Worm (Caenorhabditis elegans) whole organism, L4 larva: ENCODE measurements around the gene M199.135.

Source experiments
- D1046.2 ChIP-seq: fragments of 200-800 bp; sonication (Bioruptor generic); IDR thresholded peaks from 2 replicates; pipeline ENCODE4 v1.3.6; 2022; ENCODE audit warnings: missing genetic modification characterization, missing compliant biosample characterization
- F26F4.8 ChIP-seq: fragments of 200-800 bp; sonication (Bioruptor generic); conservative IDR thresholded peaks from 2 replicates; pipeline ENCODE4 v1.3.6; 2022; ENCODE audit warnings: missing genetic modification characterization, missing compliant biosample characterization
- F37D6.2 ChIP-seq: sonication (generic microtip); optimal IDR thresholded peaks from 2 replicates; lab custom pipeline; 2016; ENCODE audit warnings: mild to moderate bottlenecking, missing genetic modification characterization, missing compliant biosample characterization
- R02D3.7 ChIP-seq: fragments of 150-350 bp; sonication (generic microtip); optimal IDR thresholded peaks from 3 replicates; lab custom pipeline; 2014; ENCODE audit warnings: missing biosample characterization, missing genetic modification characterization
- Y105C5A.15 ChIP-seq: fragments of 200-800 bp; sonication (Bioruptor generic); IDR thresholded peaks from 2 replicates; pipeline ENCODE4 v1.3.6; 2022; ENCODE audit warnings: missing genetic modification characterization, missing compliant biosample characterization
- Y48G9A.11 ChIP-seq: fragments of 200-800 bp; sonication (Bioruptor generic); IDR thresholded peaks from 2 replicates; pipeline ENCODE4 v1.3.6; 2022; ENCODE audit warnings: missing genetic modification reagents, missing genetic modification characterization, missing compliant biosample characterization
- Y5F2A.4 ChIP-seq: fragments of 200-800 bp; sonication (Bioruptor generic); optimal IDR thresholded peaks from 2 replicates; lab custom pipeline; 2018; ENCODE audit warnings: mild to moderate bottlenecking, missing genetic modification characterization, missing compliant biosample characterization
- aha-1 ChIP-seq: fragments of 150-350 bp; peaks from one replicate; lab custom pipeline; 2014; ENCODE audit warnings: missing biosample characterization, missing genetic modification characterization
- ceh-44 ChIP-seq: fragments of 200-800 bp; sonication (Bioruptor generic); IDR thresholded peaks from 2 replicates; pipeline ENCODE4 v1.3.6; 2022; ENCODE audit warnings: missing genetic modification reagents, missing genetic modification characterization, missing compliant biosample characterization
- ces-1 ChIP-seq: fragments of 150-350 bp; sonication (generic microtip); optimal IDR thresholded peaks from 4 replicates; lab custom pipeline; 2014; ENCODE audit warnings: missing biosample characterization, missing genetic modification reagents, missing genetic modification characterization
- ctbp-1 ChIP-seq: fragments of 200-800 bp; sonication (Bioruptor generic); IDR thresholded peaks from 2 replicates; pipeline ENCODE4 v1.3.6; 2022; ENCODE audit warnings: missing genetic modification reagents, missing genetic modification characterization, missing compliant biosample characterization
- daf-16 ChIP-seq, 3 experiments: sonication (generic microtip); optimal IDR thresholded peaks; 2 replicates each; lab custom pipeline; 2016 to 2017; ENCODE audit warnings: missing genetic modification characterization in 3 of 3, missing genetic modification reagents in 3 of 3, mild to moderate bottlenecking in 2 of 3, missing compliant biosample characterization in 2 of 3, missing biosample characterization in 1 of 3, moderate library complexity in 1 of 3
- daf-8 ChIP-seq: fragments of 200-800 bp; sonication (Bioruptor generic); IDR thresholded peaks from 2 replicates; pipeline ENCODE4 v1.3.6; 2022; ENCODE audit warnings: missing genetic modification characterization, missing compliant biosample characterization
- dmd-6 ChIP-seq: fragments of 200-800 bp; sonication (Bioruptor generic); IDR thresholded peaks from 2 replicates; pipeline ENCODE4 v1.3.6; 2022; ENCODE audit warnings: missing genetic modification reagents, missing genetic modification characterization, missing compliant biosample characterization
- dmd-9 ChIP-seq: fragments of 200-800 bp; sonication (Bioruptor generic); IDR thresholded peaks from 2 replicates; pipeline ENCODE4 v1.3.6; 2022; ENCODE audit warnings: missing genetic modification reagents, missing genetic modification characterization, missing compliant biosample characterization
- dpl-1 ChIP-seq: fragments of 150-350 bp; optimal IDR thresholded peaks from 2 replicates; lab custom pipeline; 2014; ENCODE audit warnings: missing biosample characterization, missing genetic modification reagents, missing genetic modification characterization
- dve-1 ChIP-seq: sonication (generic microtip); optimal IDR thresholded peaks from 2 replicates; lab custom pipeline; 2017; ENCODE audit warnings: antibody characterized with exemption, mild to moderate bottlenecking, missing genetic modification characterization, missing compliant biosample characterization; ENCODE audit not compliant: insufficient read depth
- fkh-10 ChIP-seq: fragments of 150-350 bp; optimal IDR thresholded peaks from 2 replicates; lab custom pipeline; 2014; ENCODE audit warnings: missing biosample characterization, missing genetic modification reagents, missing genetic modification characterization
- fos-1 ChIP-seq: fragments of 150-350 bp; optimal IDR thresholded peaks from 2 replicates; lab custom pipeline; 2014; ENCODE audit warnings: missing biosample characterization, missing genetic modification characterization
- hlh-30 ChIP-seq: sonication (generic microtip); optimal IDR thresholded peaks from 2 replicates; lab custom pipeline; 2017; ENCODE audit warnings: antibody characterized with exemption, mild to moderate bottlenecking, missing genetic modification characterization, missing compliant biosample characterization; ENCODE audit not compliant: insufficient read depth
- lin-1 ChIP-seq: fragments of 200-800 bp; sonication (Bioruptor generic); IDR thresholded peaks from 2 replicates; pipeline ENCODE4 v1.3.6; 2022; ENCODE audit warnings: missing genetic modification reagents, missing genetic modification characterization, missing compliant biosample characterization
- lsy-2 ChIP-seq, 2 experiments: fragments of 150-350 bp in 1 of 2; sonication (generic microtip) in 1 of 2; optimal IDR thresholded peaks; 2 replicates each; lab custom pipeline; 2014 to 2017; ENCODE audit warnings: missing biosample characterization in 2 of 2, missing genetic modification characterization in 2 of 2
- madf-5 ChIP-seq, 2 experiments: fragments of 200-800 bp; sonication (Bioruptor generic); IDR thresholded peaks; 2 replicates each; pipeline ENCODE4 v1.3.6; 2022; ENCODE audit warnings: missing compliant biosample characterization in 2 of 2, missing genetic modification characterization in 2 of 2
- mep-1 ChIP-seq: fragments of 150-350 bp; sonication (generic microtip); optimal IDR thresholded peaks from 3 replicates; lab custom pipeline; 2014; ENCODE audit warnings: missing biosample characterization, missing genetic modification characterization
- mes-2 ChIP-seq: sonication (generic microtip); optimal IDR thresholded peaks from 2 replicates; lab custom pipeline; 2016; ENCODE audit warnings: missing genotype, mild to moderate bottlenecking, missing genetic modification characterization, missing compliant biosample characterization; ENCODE audit not compliant: poor library complexity, severe bottlenecking
- nhr-102 ChIP-seq: sonication (generic microtip); optimal IDR thresholded peaks from 2 replicates; lab custom pipeline; 2016; ENCODE audit warnings: mild to moderate bottlenecking, missing genetic modification characterization, moderate library complexity, missing compliant biosample characterization
- nhr-25 ChIP-seq: sonication (generic microtip); optimal IDR thresholded peaks from 2 replicates; lab custom pipeline; 2017; ENCODE audit warnings: missing genetic modification characterization, mild to moderate bottlenecking, missing compliant biosample characterization, antibody characterized with exemption, moderate library complexity, borderline replicate concordance; ENCODE audit not compliant: insufficient read depth
- nhr-28 ChIP-seq: fragments of 150-350 bp; optimal IDR thresholded peaks from 2 replicates; lab custom pipeline; 2014; ENCODE audit warnings: missing biosample characterization, missing genetic modification characterization
- nhr-42 ChIP-seq: fragments of 200-800 bp; sonication (Bioruptor generic); IDR thresholded peaks from 2 replicates; pipeline ENCODE4 v1.3.6; 2022; ENCODE audit warnings: missing genetic modification characterization, missing compliant biosample characterization
- pha-4 ChIP-seq, 2 experiments: fragments of 150-350 bp in 1 of 2; fragments of 200-800 bp in 1 of 2; sonication (Bioruptor generic) in 1 of 2; IDR thresholded peaks in 1 of 2; optimal IDR thresholded peaks in 1 of 2; 2 replicates each; pipeline versions ENCODE4 v1.3.6 to Lab custom; 2014 to 2022; ENCODE audit warnings: missing genetic modification characterization in 2 of 2, missing genetic modification reagents in 2 of 2, missing biosample characterization in 1 of 2, missing compliant biosample characterization in 1 of 2
- rbr-2 ChIP-seq: sonication (generic microtip); optimal IDR thresholded peaks from 2 replicates; lab custom pipeline; 2016; ENCODE audit warnings: missing genotype, missing genetic modification characterization, missing compliant biosample characterization
- sdz-12 ChIP-seq: fragments of 200-800 bp; sonication (Bioruptor generic); optimal IDR thresholded peaks from 2 replicates; lab custom pipeline; 2018; ENCODE audit warnings: mild to moderate bottlenecking, missing genetic modification characterization, missing compliant biosample characterization
- set-16 ChIP-seq: fragments of 200-800 bp; sonication (Bioruptor generic); IDR thresholded peaks from 2 replicates; pipeline ENCODE4 v1.3.6; 2022; ENCODE audit warnings: missing genetic modification reagents, missing genetic modification characterization, missing compliant biosample characterization
- spr-3 ChIP-seq: fragments of 200-800 bp; sonication (Bioruptor generic); optimal IDR thresholded peaks from 2 replicates; lab custom pipeline; 2018; ENCODE audit warnings: mild to moderate bottlenecking, missing genetic modification characterization, missing compliant biosample characterization
- tag-97 ChIP-seq: fragments of 200-800 bp; sonication (Bioruptor generic); IDR thresholded peaks from 2 replicates; pipeline ENCODE4 v1.3.6; 2022; ENCODE audit warnings: missing genetic modification characterization, missing compliant biosample characterization
- tra-1 ChIP-seq: fragments of 200-800 bp; sonication (Bioruptor generic); IDR thresholded peaks from 2 replicates; pipeline ENCODE4 v1.3.6; 2022; ENCODE audit warnings: missing genetic modification reagents, missing genetic modification characterization, missing compliant biosample characterization
- zfp-3 ChIP-seq: fragments of 200-800 bp; sonication (Bioruptor generic); conservative IDR thresholded peaks from 2 replicates; pipeline ENCODE4 v1.3.6; 2022; ENCODE audit warnings: missing genetic modification reagents, missing genetic modification characterization, missing compliant biosample characterization
- ztf-11 ChIP-seq: fragments of 150-350 bp; optimal IDR thresholded peaks from 2 replicates; lab custom pipeline; 2014; ENCODE audit warnings: missing biosample characterization, missing genetic modification characterization
- ztf-7 ChIP-seq: fragments of 150-350 bp; optimal IDR thresholded peaks from 2 replicates; lab custom pipeline; 2014; ENCODE audit warnings: missing biosample characterization, missing genetic modification characterization

The M199.135 gene

ce11 chrIV:15114324-15114723 is at the start of gene M199.135:
Gene M199.135, plus strand, starts transcription at chrIV:15114624.
- TF ChIP-seq daf-16 (GFP tag; optimal IDR thresholded peaks at IDR 0.05; lab: Kevin White, UChicago), result no peak
- TF ChIP-seq daf-16 (tag; optimal IDR thresholded peaks at IDR 0.05; lab: Kevin White, UChicago), result no peak
- no peak for TF ChIP-seq lsy-2 (tag; optimal IDR thresholded peaks at IDR 0.05; lab: Kevin White, UChicago)
- no peak for TF ChIP-seq dmd-9 (GFP tag; lab: Robert Waterston, UW)
- no peak for TF ChIP-seq nhr-28 (tag; lab: Kevin White, UChicago)
- TF ChIP-seq fkh-10 (GFP tag; lab: Kevin White, UChicago), result no peak
- TF ChIP-seq tag-97 (GFP tag; lab: Robert Waterston, UW), result no peak
- TF ChIP-seq nhr-102, result no peak
- no peak for TF ChIP-seq dmd-6 (GFP tag; lab: Robert Waterston, UW)
- no peak for TF ChIP-seq dpl-1 (GFP tag; lab: Kevin White, UChicago)
- no peak for TF ChIP-seq nhr-42 (GFP tag; lab: Robert Waterston, UW)
- no peak for TF ChIP-seq mes-2 (tag; lab: Kevin White, UChicago)
- TF ChIP-seq tra-1 (GFP tag; lab: Robert Waterston, UW), result no peak
- TF ChIP-seq dve-1 (tag; lab: Kevin White, UChicago), result no peak
- TF ChIP-seq, all 104 proteins: peak for 0

- no peak for TF ChIP-seq dve-1 (tag; lab: Kevin White, UChicago)
- TF ChIP-seq rbr-2 (tag; lab: Kevin White, UChicago), result no peak
- no peak for TF ChIP-seq hlh-30 (tag; lab: Kevin White, UChicago)
- TF ChIP-seq D1046.2 (GFP tag; lab: Robert Waterston, UW), result no peak
- TF ChIP-seq R02D3.7, result no peak
- no peak for TF ChIP-seq ztf-7 (tag; lab: Kevin White, UChicago)
Observed at ce11 chrIV:15065653-15066052, 48.8 kb upstream of the M199.135 start, which contains the start of gene Y41E3.18. Gene Y41E3.18, minus strand, starts transcription at chrIV:15065753.

- TF ChIP-seq F26F4.8 (GFP tag; lab: Robert Waterston, UW) (no peak), aha-1 (tag; lab: Kevin White, UChicago) (no peak), rbr-2 (tag; lab: Kevin White, UChicago) (no peak), mep-1 (tag; lab: Kevin White, UChicago) (no peak), daf-16 (GFP tag; optimal IDR thresholded peaks at IDR 0.05; lab: Kevin White, UChicago) (no peak), daf-16 (tag; optimal IDR thresholded peaks at IDR 0.05; lab: Kevin White, UChicago) (no peak), ctbp-1 (GFP tag; lab: Robert Waterston, UW) (no peak), F37D6.2 (tag; lab: Kevin White, UChicago) (no peak), ceh-44 (GFP tag; lab: Robert Waterston, UW) (no peak), zfp-3 (GFP tag; lab: Robert Waterston, UW) (no peak), ztf-11 (tag; lab: Kevin White, UChicago) (no peak), sdz-12 (no peak), dpl-1 (GFP tag; lab: Kevin White, UChicago) (no peak), Y5F2A.4 (GFP tag; lab: Kevin White, UChicago) (no peak), ztf-7 (tag; lab: Kevin White, UChicago) (no peak), fos-1 (tag; lab: Kevin White, UChicago) (no peak), set-16 (GFP tag; lab: Robert Waterston, UW) (no peak), ces-1 (GFP tag; lab: Kevin White, UChicago) (no peak), Y105C5A.15 (GFP tag; lab: Robert Waterston, UW) (no peak), lin-1 (GFP tag; lab: Robert Waterston, UW) (no peak), spr-3 (GFP tag; lab: Kevin White, UChicago) (no peak)
Observed at ce11 chrIV:15068818-15069217, 45.6 kb upstream of the M199.135 start, which contains the start of gene srt-48. Gene srt-48, minus strand, starts transcription at chrIV:15068918.

ce11 chrIV:15074392-15074791 is 40.0 kb upstream of the M199.135 start, which contains the start of gene srt-50:
Gene srt-50, plus strand, starts transcription at chrIV:15074692.
- TF ChIP-seq madf-5 (GFP tag; IDR thresholded peaks at IDR 0.05; lab: Robert Waterston, UW) (no peak), daf-8 (GFP tag; lab: Robert Waterston, UW) (no peak), nhr-25 (tag; lab: Kevin White, UChicago) (no peak), Y48G9A.11 (GFP tag; lab: Robert Waterston, UW) (no peak), pha-4 (GFP tag; IDR thresholded peaks at IDR 0.05; lab: Robert Waterston, UW) (no peak), pha-4 (tag; optimal IDR thresholded peaks at IDR 0.05; lab: Kevin White, UChicago) (no peak)
